Worm (Caenorhabditis elegans) whole organism, L1 larva: ENCODE measurements around the gene ins-5.
A peak's percentile ranks its signal among the peaks of the same experiment; 100 is the strongest.

Experiments
- F16B12.6 ChIP-seq: fragments of 150-350 bp; optimal IDR thresholded peaks from 2 replicates; lab custom pipeline; 2014; ENCODE audit warnings: missing biosample characterization, missing genetic modification characterization
- aly-2 ChIP-seq: fragments of 150-350 bp; optimal IDR thresholded peaks from 2 replicates; lab custom pipeline; 2014; ENCODE audit warnings: missing biosample characterization, missing genetic modification characterization
- ceh-63 ChIP-seq: fragments of 200-800 bp; sonication (Bioruptor generic); optimal IDR thresholded peaks from 2 replicates; lab custom pipeline; 2018; ENCODE audit warnings: mild to moderate bottlenecking, missing genetic modification characterization, missing compliant biosample characterization
- ceh-8 ChIP-seq: fragments of 200-800 bp; sonication (Bioruptor generic); optimal IDR thresholded peaks from 2 replicates; lab custom pipeline; 2018; ENCODE audit warnings: mild to moderate bottlenecking, missing genetic modification characterization, moderate library complexity, missing compliant biosample characterization
- ceh-82 ChIP-seq, 3 experiments: fragments of 150-350 bp in 1 of 3; sonication (generic microtip) in 2 of 3; optimal IDR thresholded peaks; 2 replicates each; lab custom pipeline; 2014 to 2017; ENCODE audit warnings: missing biosample characterization in 3 of 3, missing genetic modification characterization in 3 of 3
- ceh-88 ChIP-seq: fragments of 200-800 bp; sonication (Bioruptor generic); IDR thresholded peaks from 2 replicates; pipeline ENCODE4 v1.3.6; 2022; ENCODE audit warnings: missing genetic modification characterization, missing compliant biosample characterization
- dpl-1 ChIP-seq, 3 experiments: fragments of 150-350 bp in 2 of 3; sonication (generic microtip) in 1 of 3; optimal IDR thresholded peaks; 2 replicates each; lab custom pipeline; 2014 to 2017; ENCODE audit warnings: missing biosample characterization in 3 of 3, missing genetic modification characterization in 3 of 3, missing genetic modification reagents in 3 of 3
- dsc-1 ChIP-seq: sonication (generic microtip); optimal IDR thresholded peaks from 2 replicates; lab custom pipeline; 2016; ENCODE audit warnings: mild to moderate bottlenecking, missing genetic modification characterization, missing compliant biosample characterization
- efl-1 ChIP-seq, 4 experiments: fragments of 150-350 bp; optimal IDR thresholded peaks in 3 of 4; peaks in 1 of 4; 1 replicate in 1 of 4; 2 replicates in 3 of 4; lab custom pipeline; 2014; ENCODE audit warnings: missing biosample characterization in 2 of 4, missing genetic modification characterization in 2 of 4, missing genetic modification reagents in 2 of 4
- egl-13 ChIP-seq: sonication (generic microtip); optimal IDR thresholded peaks from 2 replicates; lab custom pipeline; 2016; ENCODE audit warnings: missing genotype, missing genetic modification reagents, missing genetic modification characterization, missing compliant biosample characterization
- egl-27 ChIP-seq, 2 experiments: fragments of 150-350 bp in 1 of 2; sonication (generic microtip); optimal IDR thresholded peaks; 3 replicates each; lab custom pipeline; 2017 to 2018; ENCODE audit warnings: missing biosample characterization in 2 of 2, missing genetic modification characterization in 2 of 2, missing genetic modification reagents in 2 of 2
- elt-2 ChIP-seq: sonication (generic microtip); optimal IDR thresholded peaks from 2 replicates; lab custom pipeline; 2016; ENCODE audit warnings: missing genetic modification characterization, mild to moderate bottlenecking, inconsistent platforms, missing compliant biosample characterization, missing genetic modification reagents
- elt-3 ChIP-seq, 6 experiments: fragments of 150-350 bp in 1 of 6; sonication (generic microtip); optimal IDR thresholded peaks; 2 replicates each; lab custom pipeline; 2017 to 2018; ENCODE audit warnings: missing biosample characterization in 6 of 6, missing genetic modification characterization in 6 of 6, inconsistent platforms in 1 of 6
- ets-5 ChIP-seq: fragments of 200-800 bp; sonication (Bioruptor generic); IDR thresholded peaks from 2 replicates; pipeline ENCODE4 v1.3.6; 2022; ENCODE audit warnings: missing genetic modification characterization, missing compliant biosample characterization
- fkh-10 ChIP-seq: sonication (generic microtip); optimal IDR thresholded peaks from 2 replicates; lab custom pipeline; 2017; ENCODE audit warnings: missing biosample characterization, missing genetic modification reagents, missing genetic modification characterization
- fkh-8 ChIP-seq: sonication (generic microtip); optimal IDR thresholded peaks from 2 replicates; lab custom pipeline; 2016; ENCODE audit warnings: mild to moderate bottlenecking, missing genetic modification characterization, missing compliant biosample characterization
- hlh-17 ChIP-seq: fragments of 200-800 bp; sonication (Bioruptor generic); optimal IDR thresholded peaks from 2 replicates; lab custom pipeline; 2018; ENCODE audit warnings: missing genetic modification characterization, mild to moderate bottlenecking, missing compliant biosample characterization, moderate library complexity, borderline replicate concordance
- hlh-4 ChIP-seq: sonication (generic microtip); optimal IDR thresholded peaks from 2 replicates; lab custom pipeline; 2016; ENCODE audit warnings: mild to moderate bottlenecking, missing genetic modification characterization, missing compliant biosample characterization
- isw-1 ChIP-seq: fragments of 200-800 bp; sonication (Bioruptor generic); IDR thresholded peaks from 2 replicates; pipeline ENCODE4 v1.3.6; 2022; ENCODE audit warnings: missing genetic modification characterization, missing compliant biosample characterization
- jun-1 ChIP-seq: fragments of 150-350 bp; optimal IDR thresholded peaks from 2 replicates; lab custom pipeline; 2014; ENCODE audit warnings: missing biosample characterization, missing genetic modification reagents, missing genetic modification characterization
- lin-14 ChIP-seq: fragments of 200-800 bp; sonication (Bioruptor generic); optimal IDR thresholded peaks from 2 replicates; lab custom pipeline; 2018; ENCODE audit warnings: mild to moderate bottlenecking, missing genetic modification characterization, moderate library complexity, missing compliant biosample characterization
- lin-35 ChIP-seq, 2 experiments: fragments of 150-350 bp; optimal IDR thresholded peaks; 2 replicates each; lab custom pipeline; 2014; ENCODE audit warnings: missing biosample characterization in 2 of 2, missing genetic modification characterization in 2 of 2, missing genetic modification reagents in 2 of 2
- lin-39 ChIP-seq: fragments of 150-350 bp; optimal IDR thresholded peaks from 2 replicates; lab custom pipeline; 2014; ENCODE audit warnings: missing biosample characterization, missing genetic modification reagents, missing genetic modification characterization
- lsy-2 ChIP-seq, 2 experiments: fragments of 150-350 bp; optimal IDR thresholded peaks; 2 replicates each; lab custom pipeline; 2014; ENCODE audit warnings: missing biosample characterization in 2 of 2, missing genetic modification characterization in 2 of 2
- mab-9 ChIP-seq: fragments of 200-800 bp; sonication (Bioruptor generic); IDR thresholded peaks from 2 replicates; pipeline ENCODE4 v1.3.6; 2022; ENCODE audit warnings: missing genetic modification reagents, missing genetic modification characterization, missing compliant biosample characterization
- nhr-12 ChIP-seq: sonication (generic microtip); optimal IDR thresholded peaks from 2 replicates; lab custom pipeline; 2017; ENCODE audit warnings: missing biosample characterization, missing genetic modification characterization
- nhr-20 ChIP-seq: sonication (generic microtip); optimal IDR thresholded peaks from 2 replicates; lab custom pipeline; 2016; ENCODE audit warnings: mild to moderate bottlenecking, missing genetic modification characterization, missing compliant biosample characterization
- nhr-28 ChIP-seq: fragments of 150-350 bp; optimal IDR thresholded peaks from 2 replicates; lab custom pipeline; 2014; ENCODE audit warnings: missing biosample characterization, missing genetic modification characterization
- nhr-47 ChIP-seq: sonication (generic microtip); optimal IDR thresholded peaks from 2 replicates; lab custom pipeline; 2016; ENCODE audit warnings: mild to moderate bottlenecking, missing genetic modification characterization, moderate library complexity, missing compliant biosample characterization
- nhr-71 ChIP-seq: sonication (generic microtip); optimal IDR thresholded peaks from 2 replicates; lab custom pipeline; 2016; ENCODE audit warnings: mild to moderate bottlenecking, missing genetic modification characterization, moderate library complexity, missing compliant biosample characterization
- nhr-76 ChIP-seq: sonication (generic microtip); optimal IDR thresholded peaks from 2 replicates; lab custom pipeline; 2017; ENCODE audit warnings: missing biosample characterization, missing genetic modification characterization
- pag-3 ChIP-seq: sonication (generic microtip); optimal IDR thresholded peaks from 2 replicates; lab custom pipeline; 2017; ENCODE audit warnings: missing genetic modification characterization, mild to moderate bottlenecking, missing compliant biosample characterization, antibody characterized with exemption, borderline replicate concordance; ENCODE audit not compliant: insufficient read depth
- pqm-1 ChIP-seq: sonication (generic microtip); optimal IDR thresholded peaks from 3 replicates; lab custom pipeline; 2017; ENCODE audit warnings: missing biosample characterization, missing genetic modification characterization
- rnt-1 ChIP-seq: sonication (generic microtip); optimal IDR thresholded peaks from 2 replicates; lab custom pipeline; 2016; ENCODE audit warnings: mild to moderate bottlenecking, missing genetic modification characterization, moderate library complexity, missing compliant biosample characterization
- skn-1 ChIP-seq: fragments of 150-350 bp; optimal IDR thresholded peaks from 2 replicates; lab custom pipeline; 2014; ENCODE audit warnings: missing biosample characterization, missing genetic modification characterization
- snpc-4 ChIP-seq: fragments of 150-350 bp; optimal IDR thresholded peaks from 2 replicates; lab custom pipeline; 2014; ENCODE audit warnings: missing biosample characterization, missing genetic modification characterization
- swsn-7 ChIP-seq: sonication (generic microtip); optimal IDR thresholded peaks from 2 replicates; lab custom pipeline; 2016; ENCODE audit warnings: missing genetic modification characterization, missing compliant biosample characterization
- tbx-2 ChIP-seq: sonication (generic microtip); optimal IDR thresholded peaks from 2 replicates; lab custom pipeline; 2016; ENCODE audit warnings: missing genetic modification characterization, missing compliant biosample characterization
- tlp-1 ChIP-seq: fragments of 150-350 bp; optimal IDR thresholded peaks from 2 replicates; lab custom pipeline; 2014; ENCODE audit warnings: missing biosample characterization, missing genetic modification characterization
- unc-130 ChIP-seq: fragments of 150-350 bp; optimal IDR thresholded peaks from 2 replicates; lab custom pipeline; 2017; ENCODE audit warnings: missing biosample characterization, missing genetic modification characterization, inconsistent platforms
- unc-30 ChIP-seq: sonication (generic microtip); optimal IDR thresholded peaks from 2 replicates; lab custom pipeline; 2017; ENCODE audit warnings: missing biosample characterization, missing genetic modification characterization
- unc-62 ChIP-seq: fragments of 150-350 bp; optimal IDR thresholded peaks from 2 replicates; lab custom pipeline; 2014; ENCODE audit warnings: missing biosample characterization, missing genetic modification reagents, missing genetic modification characterization
- unc-86 ChIP-seq: sonication (generic microtip); optimal IDR thresholded peaks from 2 replicates; lab custom pipeline; 2016; ENCODE audit warnings: missing genetic modification characterization, missing compliant biosample characterization
- unc-98 ChIP-seq: fragments of 200-800 bp; sonication (Bioruptor generic); IDR thresholded peaks from 2 replicates; pipeline ENCODE4 v1.3.6; 2022; ENCODE audit warnings: missing genetic modification characterization, missing compliant biosample characterization
- zag-1 ChIP-seq: fragments of 150-350 bp; optimal IDR thresholded peaks from 2 replicates; lab custom pipeline; 2014; ENCODE audit warnings: missing biosample characterization, missing genetic modification characterization
- zip-4 ChIP-seq: fragments of 200-800 bp; sonication (Bioruptor generic); optimal IDR thresholded peaks from 2 replicates; lab custom pipeline; 2018; ENCODE audit warnings: mild to moderate bottlenecking, missing genetic modification characterization, moderate library complexity, missing compliant biosample characterization
- ztf-4 ChIP-seq: fragments of 150-350 bp; optimal IDR thresholded peaks from 2 replicates; lab custom pipeline; 2014; ENCODE audit warnings: missing biosample characterization, missing genetic modification characterization

ins-5 gene

ce11 chrII:5962343-5962742 is 35.0 kb upstream of the ins-5 start:
- TF ChIP-seq lsy-2 (tag; optimal IDR thresholded peaks at IDR 0.05; lab: Kevin White, UChicago) = peak in 1 of 2 experiments; percentile 15
- no peak for TF ChIP-seq unc-98 (GFP tag; lab: Robert Waterston, UW)
- no peak for TF ChIP-seq nhr-76 (tag; lab: Kevin White, UChicago)
- TF ChIP-seq lin-14 (GFP tag; lab: Kevin White, UChicago) = peak; percentile 53
- no peak for TF ChIP-seq lin-39 (tag; lab: Kevin White, UChicago)
- peak; percentile 69 for TF ChIP-seq fkh-10
- TF ChIP-seq elt-2 (tag; lab: Kevin White, UChicago) = no peak
- peak in 1 of 3 experiments; percentile 16 for TF ChIP-seq ceh-82 (tag; optimal IDR thresholded peaks at IDR 0.05; lab: Kevin White, UChicago)
- peak; percentile 8 for TF ChIP-seq nhr-71 (tag; lab: Kevin White, UChicago)
- TF ChIP-seq F16B12.6 (tag; lab: Kevin White, UChicago) = no peak
- TF ChIP-seq, all 84 proteins: peak for 5

ce11 chrII:5964962-5965361 is 32.4 kb upstream of the ins-5 start:
- no peak for TF ChIP-seq elt-3 (tag; optimal IDR thresholded peaks at IDR 0.05; lab: Kevin White, UChicago)
- TF ChIP-seq hlh-4 (tag; lab: Kevin White, UChicago) = no peak
- no peak for TF ChIP-seq nhr-20 (tag; lab: Kevin White, UChicago)
- TF ChIP-seq rnt-1 (tag; lab: Kevin White, UChicago) = no peak
- TF ChIP-seq hlh-17 (GFP tag; lab: Kevin White, UChicago) = no peak
- TF ChIP-seq mab-9 (GFP tag; lab: Robert Waterston, UW) = no peak
- no peak for TF ChIP-seq nhr-28
- peak; percentile 49 for TF ChIP-seq dsc-1 (tag; lab: Kevin White, UChicago)
- no peak for TF ChIP-seq unc-30 (tag; lab: Kevin White, UChicago)
- no peak for TF ChIP-seq tlp-1 (tag; lab: Kevin White, UChicago)
- no peak for TF ChIP-seq unc-130
- no peak for TF ChIP-seq ceh-63 (GFP tag; lab: Kevin White, UChicago)
- no peak for TF ChIP-seq aly-2
- no peak for TF ChIP-seq swsn-7 (tag; lab: Kevin White, UChicago)
- no peak for TF ChIP-seq lin-14 (GFP tag; lab: Kevin White, UChicago)
- no peak for TF ChIP-seq pag-3
- no peak for TF ChIP-seq dpl-1 (GFP tag; optimal IDR thresholded peaks at IDR 0.05; lab: Kevin White, UChicago)
- no peak for TF ChIP-seq jun-1
- TF ChIP-seq fkh-8 = peak; percentile 63
- no peak for TF ChIP-seq zip-4
- TF ChIP-seq ets-5 = no peak
- no peak for TF ChIP-seq egl-27 (tag; optimal IDR thresholded peaks at IDR 0.05; lab: Kevin White, UChicago)
- TF ChIP-seq ztf-4 (tag; lab: Kevin White, UChicago) = peak; percentile 13
- TF ChIP-seq nhr-71 (tag; lab: Kevin White, UChicago) = peak; percentile 0

- no peak for TF ChIP-seq unc-98 (GFP tag; lab: Robert Waterston, UW)
- TF ChIP-seq snpc-4 (tag; lab: Kevin White, UChicago) = peak; percentile 55
- peak; percentile 74 for TF ChIP-seq zip-4
- peak; percentile 93 for TF ChIP-seq fkh-8
- TF ChIP-seq fkh-10 = peak; percentile 13
- peak; percentile 57 for TF ChIP-seq isw-1 (GFP tag; lab: Robert Waterston, UW)
- peak; percentile 30 for TF ChIP-seq swsn-7 (tag; lab: Kevin White, UChicago)
- TF ChIP-seq lin-14 (GFP tag; lab: Kevin White, UChicago) = peak; percentile 73
- no peak for TF ChIP-seq ceh-8
- TF ChIP-seq lin-35 (GFP tag; optimal IDR thresholded peaks at IDR 0.05; lab: Kevin White, UChicago) = peak in 1 of 2 experiments; percentile 5
- TF ChIP-seq nhr-47 = peak; percentile 59
- TF ChIP-seq egl-13 = peak; percentile 20
- peak; percentile 20 to 53 for TF ChIP-seq efl-1 (optimal IDR thresholded peaks at IDR 0.05; lab: Kevin White, UChicago)
- peak in 1 of 2 experiments; percentile 80 for TF ChIP-seq efl-1 (GFP tag; optimal IDR thresholded peaks at IDR 0.05 in 1 of 2; lab: Kevin White, UChicago)
- peak; percentile 53 for TF ChIP-seq skn-1 (tag; lab: Kevin White, UChicago)
- TF ChIP-seq mab-9 (GFP tag; lab: Robert Waterston, UW) = no peak
- no peak for TF ChIP-seq unc-30 (tag; lab: Kevin White, UChicago)
- TF ChIP-seq lsy-2 (tag; optimal IDR thresholded peaks at IDR 0.05; lab: Kevin White, UChicago) = peak in 1 of 2 experiments; percentile 37
- TF ChIP-seq dsc-1 (tag; lab: Kevin White, UChicago) = no peak
- TF ChIP-seq zag-1 (tag; lab: Kevin White, UChicago) = no peak
- TF ChIP-seq elt-2 (tag; lab: Kevin White, UChicago) = no peak
- TF ChIP-seq nhr-71 (tag; lab: Kevin White, UChicago) = peak; percentile 64
- TF ChIP-seq tbx-2 (tag; lab: Kevin White, UChicago) = peak; percentile 35
- TF ChIP-seq unc-62 (GFP tag; lab: Kevin White, UChicago) = no peak
- peak; percentile 23 to 73 (median 51) for TF ChIP-seq ceh-82 (tag; optimal IDR thresholded peaks at IDR 0.05; lab: Kevin White, UChicago)
- TF ChIP-seq nhr-12 (tag; lab: Kevin White, UChicago) = no peak
- TF ChIP-seq pqm-1 (tag; lab: Kevin White, UChicago) = no peak
- TF ChIP-seq ceh-88 (GFP tag; lab: Robert Waterston, UW) = no peak
- peak; percentile 48 for TF ChIP-seq unc-86
Measured at ce11 chrII:5966637-5967036, 30.7 kb upstream of the ins-5 start.
